Fruit fly (Drosophila melanogaster) whole organism, wandering third instar larva: ENCODE data around the gene sty.

Experiments
- Abd-B ChIP-seq: fragments of >200 bp; optimal IDR thresholded peaks from 2 replicates; lab custom pipeline; 2017; ENCODE audit warnings: missing biosample characterization, missing genetic modification characterization
- CG32264 ChIP-seq: fragments of 200-800 bp; sonication (Bioruptor generic); optimal IDR thresholded peaks from 2 replicates; lab custom pipeline; 2016; ENCODE audit warnings: missing biosample characterization, missing genetic modification characterization
- CG9705 ChIP-seq: fragments of 200-800 bp; sonication (Bioruptor generic); optimal IDR thresholded peaks from 2 replicates; lab custom pipeline; 2018; ENCODE audit warnings: missing biosample characterization, mild to moderate bottlenecking, missing genetic modification characterization
- Dfd ChIP-seq: fragments of >200 bp; optimal IDR thresholded peaks from 2 replicates; lab custom pipeline; 2017; ENCODE audit warnings: missing biosample characterization, missing genetic modification characterization
- GATAd ChIP-seq: sonication (Bioruptor generic); optimal IDR thresholded peaks from 2 replicates; lab custom pipeline; 2016; ENCODE audit warnings: missing biosample characterization, missing genetic modification characterization
- HLH106 ChIP-seq: fragments of 200-800 bp; optimal IDR thresholded peaks from 3 replicates; lab custom pipeline; 2019; ENCODE audit warnings: missing biosample characterization, mild to moderate bottlenecking, missing genetic modification characterization, moderate library complexity
- Hnf4 ChIP-seq: fragments of 200-800 bp; sonication (Bioruptor generic); optimal IDR thresholded peaks from 2 replicates; lab custom pipeline; 2016; ENCODE audit warnings: missing biosample characterization, mild to moderate bottlenecking, missing genetic modification characterization
- Hr78 ChIP-seq: fragments of >200 bp; optimal IDR thresholded peaks from 2 replicates; lab custom pipeline; 2017; ENCODE audit warnings: missing biosample characterization, missing genetic modification characterization
- Hr83 ChIP-seq: fragments of 200-300 bp; sonication (Bioruptor generic); optimal IDR thresholded peaks from 2 replicates; lab custom pipeline; 2016; ENCODE audit warnings: missing biosample characterization, mild to moderate bottlenecking, missing genetic modification characterization, moderate library complexity; ENCODE audit not compliant: poor library complexity, severe bottlenecking
- Jra ChIP-seq: sonication (Bioruptor generic); optimal IDR thresholded peaks from 2 replicates; lab custom pipeline; 2016; ENCODE audit warnings: missing biosample characterization, missing genetic modification characterization
- Mio ChIP-seq: sonication (Bioruptor generic); optimal IDR thresholded peaks from 2 replicates; lab custom pipeline; 2016; ENCODE audit warnings: missing biosample characterization, missing genetic modification characterization
- N ChIP-seq: fragments of >200 bp; optimal IDR thresholded peaks from 2 replicates; lab custom pipeline; 2018; ENCODE audit warnings: missing biosample characterization, missing external identifiers, missing genetic modification characterization
- OdsH ChIP-seq: fragments of 200-800 bp; sonication (Bioruptor generic); optimal IDR thresholded peaks from 2 replicates; lab custom pipeline; 2016; ENCODE audit warnings: missing biosample characterization, mild to moderate bottlenecking, missing genetic modification characterization
- Rel ChIP-seq, 2 experiments: fragments of 200-800 bp; sonication (Bioruptor generic) in 1 of 2; optimal IDR thresholded peaks; 2 replicates in 1 of 2; 3 replicates in 1 of 2; lab custom pipeline; 2016 to 2019; ENCODE audit warnings: mild to moderate bottlenecking in 2 of 2, missing biosample characterization in 2 of 2, missing genetic modification characterization in 2 of 2, moderate library complexity in 1 of 2
- Sp1 ChIP-seq: fragments of 200-800 bp; sonication (Bioruptor generic); optimal IDR thresholded peaks from 3 replicates; lab custom pipeline; 2019; ENCODE audit warnings: missing biosample characterization, mild to moderate bottlenecking, missing genetic modification characterization, moderate library complexity
- Vsx2 ChIP-seq: fragments of 200-300, 225-300 bp; sonication (Bioruptor generic); optimal IDR thresholded peaks from 2 replicates; lab custom pipeline; 2018; ENCODE audit warnings: missing biosample characterization, missing genetic modification characterization; ENCODE audit not compliant: partially characterized antibody
- br ChIP-seq: fragments of 200-800 bp; sonication (Bioruptor generic); optimal IDR thresholded peaks from 2 replicates; lab custom pipeline; 2016; ENCODE audit warnings: missing biosample characterization, missing genetic modification characterization
- brk ChIP-seq: fragments of 200-800 bp; sonication (Bioruptor generic); optimal IDR thresholded peaks from 2 replicates; lab custom pipeline; 2016; ENCODE audit warnings: missing biosample characterization, mild to moderate bottlenecking, missing genetic modification characterization
- dl ChIP-seq, 2 experiments: fragments of 175-275, 200-275 bp in 1 of 2; fragments of 200-275 bp in 1 of 2; sonication (Bioruptor generic); optimal IDR thresholded peaks; lab custom pipeline; 2018; ENCODE audit warnings: mild to moderate bottlenecking in 2 of 2, missing biosample characterization in 2 of 2, missing genetic modification characterization in 2 of 2, moderate library complexity in 2 of 2; ENCODE audit not compliant: partially characterized antibody in 2 of 2, insufficient read depth in 1 of 2
- dmrt93B ChIP-seq: fragments of 200-800 bp; sonication (Bioruptor generic); optimal IDR thresholded peaks from 2 replicates; lab custom pipeline; 2018; ENCODE audit warnings: missing biosample characterization, mild to moderate bottlenecking, missing genetic modification characterization
- ey ChIP-seq: fragments of 200-800 bp; sonication (Bioruptor generic); optimal IDR thresholded peaks from 2 replicates; lab custom pipeline; 2016; ENCODE audit warnings: missing biosample characterization, missing genetic modification characterization
- foxo ChIP-seq, 2 experiments: fragments of 200-800 bp; sonication (Bioruptor generic); optimal IDR thresholded peaks; 2 replicates in 1 of 2; 3 replicates in 1 of 2; lab custom pipeline; 2016 to 2017; ENCODE audit warnings: missing biosample characterization in 2 of 2, missing genetic modification characterization in 2 of 2
- fru ChIP-seq: fragments of 200-800 bp; sonication (Bioruptor generic); optimal IDR thresholded peaks from 3 replicates; lab custom pipeline; 2016; ENCODE audit warnings: missing biosample characterization, mild to moderate bottlenecking, missing genetic modification characterization
- h ChIP-seq: fragments of 200-800 bp; sonication (Bioruptor generic); optimal IDR thresholded peaks from 3 replicates; lab custom pipeline; 2016; ENCODE audit warnings: missing biosample characterization, mild to moderate bottlenecking, missing genetic modification characterization
- jim ChIP-seq: fragments of 175-275, 200-325 bp; sonication (Bioruptor generic); optimal IDR thresholded peaks from 2 replicates; lab custom pipeline; 2016; ENCODE audit warnings: missing biosample characterization, mild to moderate bottlenecking, missing genetic modification characterization
- lola ChIP-seq: fragments of >200 bp; optimal IDR thresholded peaks from 2 replicates; lab custom pipeline; 2017; ENCODE audit warnings: missing biosample characterization, missing genetic modification characterization
- psq ChIP-seq: fragments of 200-800 bp; sonication (Bioruptor generic); optimal IDR thresholded peaks from 3 replicates; lab custom pipeline; 2017; ENCODE audit warnings: missing biosample characterization, mild to moderate bottlenecking, missing genetic modification characterization, moderate library complexity
- rgr ChIP-seq: fragments of 200-800 bp; sonication (Bioruptor generic); optimal IDR thresholded peaks from 3 replicates; lab custom pipeline; 2016; ENCODE audit warnings: missing biosample characterization, mild to moderate bottlenecking, missing genetic modification characterization
- sage ChIP-seq: fragments of 200-800 bp; sonication (Bioruptor generic); optimal IDR thresholded peaks from 2 replicates; lab custom pipeline; 2016; ENCODE audit warnings: missing biosample characterization, mild to moderate bottlenecking, missing genetic modification characterization
- sv ChIP-seq: fragments of 200-800 bp; sonication (Bioruptor generic); optimal IDR thresholded peaks from 3 replicates; lab custom pipeline; 2016; ENCODE audit warnings: missing biosample characterization, missing genetic modification characterization
- tai ChIP-seq: sonication (Bioruptor generic); optimal IDR thresholded peaks from 2 replicates; lab custom pipeline; 2016; ENCODE audit warnings: missing biosample characterization, missing genetic modification characterization
- woc ChIP-seq: sonication (Bioruptor generic); optimal IDR thresholded peaks from 2 replicates; lab custom pipeline; 2016; ENCODE audit warnings: missing biosample characterization, mild to moderate bottlenecking, missing genetic modification characterization

The sty gene

dm6 chr3L:3434882-3435281 lies 10.1 kb upstream of the sty start:
- TF ChIP-seq dl (GFP tag; optimal IDR thresholded peaks at IDR 0.05; lab: Kevin White, UChicago; ENCODE audit: insufficient read depth in 1 of 2, partially characterized antibody in 2 of 2) (no peak), dmrt93B (GFP tag; lab: Kevin White, UChicago) (no peak), woc (no peak), Jra (GFP tag; lab: Kevin White, UChicago) (no peak), sv (GFP tag; lab: Kevin White, UChicago) (no peak), ey (no peak), h (GFP tag; lab: Kevin White, UChicago) (no peak), fru (GFP tag; lab: Kevin White, UChicago) (no peak), Hr78 (GFP tag; lab: Kevin White, UChicago) (no peak), Hr83 (GFP tag; lab: Kevin White, UChicago) (no peak), rgr (GFP tag; lab: Kevin White, UChicago) (no peak), lola (GFP tag; lab: Kevin White, UChicago) (no peak), Hnf4 (GFP tag; lab: Kevin White, UChicago) (no peak)

dm6 chr3L:3433955-3434354 lies 9.2 kb upstream of the sty start:
- TF ChIP-seq dl (GFP tag; optimal IDR thresholded peaks at IDR 0.05; lab: Kevin White, UChicago; ENCODE audit: insufficient read depth in 1 of 2, partially characterized antibody in 2 of 2): no peak
- TF ChIP-seq Jra (GFP tag; lab: Kevin White, UChicago): no peak
- TF ChIP-seq fru (GFP tag; lab: Kevin White, UChicago): no peak
- peak; percentile 56 for TF ChIP-seq Dfd
- TF ChIP-seq jim: no peak
- TF ChIP-seq CG32264 (GFP tag; lab: Kevin White, UChicago): no peak

dm6 chr3L:3432656-3433344 lies 8.1 kb upstream of the sty start:
- TF ChIP-seq Rel (GFP tag; optimal IDR thresholded peaks at IDR 0.05; lab: Kevin White, UChicago) (no peak), Rel (tag; optimal IDR thresholded peaks at IDR 0.05; lab: Kevin White, UChicago) (peak; percentile 15), Jra (GFP tag; lab: Kevin White, UChicago) (peak; percentile 9), HLH106 (peak; percentile 79), Mio (GFP tag; lab: Kevin White, UChicago) (no peak), jim (no peak), dmrt93B (GFP tag; lab: Kevin White, UChicago) (peak; percentile 60), h (GFP tag; lab: Kevin White, UChicago) (peak; percentile 82), Hnf4 (GFP tag; lab: Kevin White, UChicago) (peak; percentile 60), sage (GFP tag; lab: Kevin White, UChicago) (peak; percentile 74), OdsH (GFP tag; lab: Kevin White, UChicago) (peak; percentile 77), N (GFP tag; lab: Kevin White, UChicago) (no peak), rgr (GFP tag; lab: Kevin White, UChicago) (peak; percentile 85), Sp1 (peak; percentile 82), fru (GFP tag; lab: Kevin White, UChicago) (peak; percentile 77), ey (peak; percentile 71), brk (GFP tag; lab: Kevin White, UChicago) (peak; percentile 51), GATAd (GFP tag; lab: Kevin White, UChicago) (no peak), Vsx2 (GFP tag; lab: Kevin White, UChicago) (no peak), br (GFP tag; lab: Kevin White, UChicago) (peak; percentile 63), tai (GFP tag; lab: Kevin White, UChicago) (peak; percentile 56), CG9705 (GFP tag; lab: Kevin White, UChicago) (peak; percentile 8), psq (GFP tag; lab: Kevin White, UChicago) (peak; percentile 74), foxo (GFP tag; optimal IDR thresholded peaks at IDR 0.05; lab: Kevin White, UChicago) (peak in 1 of 2 experiments; percentile 85), sv (GFP tag; lab: Kevin White, UChicago) (peak; percentile 62), Abd-B (GFP tag; lab: Kevin White, UChicago) (no peak)
